Worm (Caenorhabditis elegans): ENCODE data around the gene rcan-1.

DNA sequence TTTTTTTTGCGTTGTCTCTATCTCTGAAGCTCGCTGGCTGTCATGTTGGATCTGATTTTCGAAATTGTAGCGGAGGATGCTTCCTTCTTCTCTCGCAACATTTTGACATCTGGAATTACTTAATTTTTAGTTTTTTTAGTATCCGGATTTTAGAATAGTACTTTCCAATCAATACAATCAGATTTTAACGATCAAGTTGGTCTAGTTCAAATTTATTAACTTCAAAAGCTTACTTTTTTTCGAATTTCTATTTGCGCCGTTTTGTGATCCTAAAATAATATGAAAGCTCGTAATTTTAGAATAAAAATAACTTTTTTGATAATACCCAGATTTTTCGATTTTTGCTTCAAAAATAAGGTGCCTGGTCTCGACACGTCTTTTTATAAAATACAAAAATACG lies 26.1 kb upstream of the rcan-1 start, which contains the start of gene B0336.12:
- TF ChIP-seq ceh-82 (tag; optimal IDR thresholded peaks at IDR 0.05) (no peak), unc-130 (tag; optimal IDR thresholded peaks at IDR 0.05) (no peak)

All from whole organism, L1 larva.